Worm (Caenorhabditis elegans) whole organism, L4 larva: ENCODE results near the gene gcy-33.
A peak's percentile ranks its signal among the peaks of the same experiment; 100 is the strongest.

Source experiments
- D1046.2 ChIP-seq: fragments of 200-800 bp; sonication (Bioruptor generic); IDR thresholded peaks from 2 replicates; pipeline ENCODE4 v1.3.6; 2022; ENCODE audit warnings: missing genetic modification characterization, missing compliant biosample characterization
- F10B5.3 ChIP-seq: sonication (generic microtip); optimal IDR thresholded peaks from 2 replicates; lab custom pipeline; 2016; ENCODE audit warnings: mild to moderate bottlenecking, missing genetic modification characterization, missing compliant biosample characterization
- F26F4.8 ChIP-seq: fragments of 200-800 bp; sonication (Bioruptor generic); conservative IDR thresholded peaks from 2 replicates; pipeline ENCODE4 v1.3.6; 2022; ENCODE audit warnings: missing genetic modification characterization, missing compliant biosample characterization
- F49E8.2 ChIP-seq: sonication (generic microtip); optimal IDR thresholded peaks from 2 replicates; lab custom pipeline; 2016; ENCODE audit warnings: missing compliant biosample characterization, mild to moderate bottlenecking, missing genetic modification characterization, borderline replicate concordance
- R02D3.7 ChIP-seq: fragments of 150-350 bp; sonication (generic microtip); optimal IDR thresholded peaks from 3 replicates; lab custom pipeline; 2014; ENCODE audit warnings: missing biosample characterization, missing genetic modification characterization
- T26A8.4 ChIP-seq: fragments of 200-800 bp; sonication (Bioruptor generic); IDR thresholded peaks from 2 replicates; pipeline ENCODE4 v1.3.6; 2022; ENCODE audit warnings: missing genetic modification characterization, missing compliant biosample characterization
- Y105C5A.15 ChIP-seq: fragments of 200-800 bp; sonication (Bioruptor generic); IDR thresholded peaks from 2 replicates; pipeline ENCODE4 v1.3.6; 2022; ENCODE audit warnings: missing genetic modification characterization, missing compliant biosample characterization
- Y75B8A.6 ChIP-seq: fragments of 200-800 bp; sonication (Bioruptor generic); IDR thresholded peaks from 2 replicates; pipeline ENCODE4 v1.3.6; 2022; ENCODE audit warnings: missing genetic modification reagents, missing genetic modification characterization, missing compliant biosample characterization
- ZK337.2 ChIP-seq: fragments of 200-800 bp; sonication (Bioruptor generic); IDR thresholded peaks from 2 replicates; pipeline ENCODE4 v1.3.6; 2022; ENCODE audit warnings: missing genetic modification reagents, missing genetic modification characterization, missing compliant biosample characterization
- aha-1 ChIP-seq: fragments of 150-350 bp; peaks from one replicate; lab custom pipeline; 2014; ENCODE audit warnings: missing biosample characterization, missing genetic modification characterization
- arid-1 ChIP-seq: fragments of 200-800 bp; sonication (Bioruptor generic); conservative IDR thresholded peaks from 2 replicates; pipeline ENCODE4 v1.3.6; 2022; ENCODE audit warnings: missing genetic modification reagents, missing genetic modification characterization, missing compliant biosample characterization
- attf-4 ChIP-seq: sonication (generic microtip); optimal IDR thresholded peaks from 3 replicates; lab custom pipeline; 2017; ENCODE audit warnings: missing biosample characterization, missing genetic modification characterization
- ceh-32 ChIP-seq: sonication (generic microtip); optimal IDR thresholded peaks from 2 replicates; lab custom pipeline; 2016; ENCODE audit warnings: mild to moderate bottlenecking, missing genetic modification characterization, missing compliant biosample characterization; ENCODE audit not compliant: poor library complexity
- ceh-62 ChIP-seq: sonication (generic microtip); optimal IDR thresholded peaks from 2 replicates; lab custom pipeline; 2017; ENCODE audit warnings: missing biosample characterization, missing genetic modification characterization
- cey-2 ChIP-seq: sonication (generic microtip); optimal IDR thresholded peaks from 3 replicates; lab custom pipeline; 2017; ENCODE audit warnings: missing genetic modification characterization, mild to moderate bottlenecking, missing compliant biosample characterization, antibody characterized with exemption, borderline replicate concordance; ENCODE audit not compliant: insufficient read depth
- daf-16 ChIP-seq, 3 experiments: sonication (generic microtip); optimal IDR thresholded peaks; 2 replicates each; lab custom pipeline; 2016 to 2017; ENCODE audit warnings: missing genetic modification characterization in 3 of 3, missing genetic modification reagents in 3 of 3, mild to moderate bottlenecking in 2 of 3, missing compliant biosample characterization in 2 of 3, missing biosample characterization in 1 of 3, moderate library complexity in 1 of 3
- dmd-6 ChIP-seq: fragments of 200-800 bp; sonication (Bioruptor generic); IDR thresholded peaks from 2 replicates; pipeline ENCODE4 v1.3.6; 2022; ENCODE audit warnings: missing genetic modification reagents, missing genetic modification characterization, missing compliant biosample characterization
- dpl-1 ChIP-seq: fragments of 150-350 bp; optimal IDR thresholded peaks from 2 replicates; lab custom pipeline; 2014; ENCODE audit warnings: missing biosample characterization, missing genetic modification reagents, missing genetic modification characterization
- dve-1 ChIP-seq: sonication (generic microtip); optimal IDR thresholded peaks from 2 replicates; lab custom pipeline; 2017; ENCODE audit warnings: antibody characterized with exemption, mild to moderate bottlenecking, missing genetic modification characterization, missing compliant biosample characterization; ENCODE audit not compliant: insufficient read depth
- fkh-10 ChIP-seq: fragments of 150-350 bp; optimal IDR thresholded peaks from 2 replicates; lab custom pipeline; 2014; ENCODE audit warnings: missing biosample characterization, missing genetic modification reagents, missing genetic modification characterization
- hlh-30 ChIP-seq: sonication (generic microtip); optimal IDR thresholded peaks from 2 replicates; lab custom pipeline; 2017; ENCODE audit warnings: antibody characterized with exemption, mild to moderate bottlenecking, missing genetic modification characterization, missing compliant biosample characterization; ENCODE audit not compliant: insufficient read depth
- lim-7 ChIP-seq: fragments of 200-800 bp; sonication (Bioruptor generic); IDR thresholded peaks from 2 replicates; pipeline ENCODE4 v1.3.6; 2022; ENCODE audit warnings: missing genetic modification characterization, missing compliant biosample characterization
- lin-13 ChIP-seq: fragments of 150-350 bp; optimal IDR thresholded peaks from 2 replicates; lab custom pipeline; 2014; ENCODE audit warnings: missing biosample characterization, missing genetic modification reagents, missing genetic modification characterization
- lir-3 ChIP-seq: sonication (generic microtip); optimal IDR thresholded peaks from 2 replicates; lab custom pipeline; 2016; ENCODE audit warnings: mild to moderate bottlenecking, missing genetic modification characterization, missing compliant biosample characterization
- madf-9 ChIP-seq: fragments of 200-800 bp; sonication (Bioruptor generic); conservative IDR thresholded peaks from 2 replicates; pipeline ENCODE4 v1.3.6; 2022; ENCODE audit warnings: missing genetic modification reagents, missing genetic modification characterization, missing compliant biosample characterization
- mdl-1 ChIP-seq, 2 experiments: fragments of 150-350 bp in 1 of 2; sonication (generic microtip) in 1 of 2; optimal IDR thresholded peaks; 2 replicates each; lab custom pipeline; 2014 to 2017; ENCODE audit warnings: missing biosample characterization in 2 of 2, missing genetic modification characterization in 2 of 2
- mep-1 ChIP-seq: fragments of 150-350 bp; sonication (generic microtip); optimal IDR thresholded peaks from 3 replicates; lab custom pipeline; 2014; ENCODE audit warnings: missing biosample characterization, missing genetic modification characterization
- mes-2 ChIP-seq: sonication (generic microtip); optimal IDR thresholded peaks from 2 replicates; lab custom pipeline; 2016; ENCODE audit warnings: missing genotype, mild to moderate bottlenecking, missing genetic modification characterization, missing compliant biosample characterization; ENCODE audit not compliant: poor library complexity, severe bottlenecking
- mxl-2 ChIP-seq: fragments of 200-800 bp; sonication (Bioruptor generic); conservative IDR thresholded peaks from 2 replicates; pipeline ENCODE4 v1.3.6; 2022; ENCODE audit warnings: missing genetic modification reagents, missing genetic modification characterization, missing compliant biosample characterization
- nhr-10 ChIP-seq: fragments of 150-350 bp; optimal IDR thresholded peaks from 2 replicates; lab custom pipeline; 2014; ENCODE audit warnings: missing biosample characterization, missing genetic modification characterization
- nhr-25 ChIP-seq: sonication (generic microtip); optimal IDR thresholded peaks from 2 replicates; lab custom pipeline; 2017; ENCODE audit warnings: missing genetic modification characterization, mild to moderate bottlenecking, missing compliant biosample characterization, antibody characterized with exemption, moderate library complexity, borderline replicate concordance; ENCODE audit not compliant: insufficient read depth
- nhr-28 ChIP-seq: fragments of 150-350 bp; optimal IDR thresholded peaks from 2 replicates; lab custom pipeline; 2014; ENCODE audit warnings: missing biosample characterization, missing genetic modification characterization
- nhr-77 ChIP-seq: fragments of 150-350 bp; optimal IDR thresholded peaks from 2 replicates; lab custom pipeline; 2014; ENCODE audit warnings: missing biosample characterization, missing genetic modification characterization
- pha-4 ChIP-seq, 2 experiments: fragments of 150-350 bp in 1 of 2; fragments of 200-800 bp in 1 of 2; sonication (Bioruptor generic) in 1 of 2; IDR thresholded peaks in 1 of 2; optimal IDR thresholded peaks in 1 of 2; 2 replicates each; pipeline versions ENCODE4 v1.3.6 to Lab custom; 2014 to 2022; ENCODE audit warnings: missing genetic modification characterization in 2 of 2, missing genetic modification reagents in 2 of 2, missing biosample characterization in 1 of 2, missing compliant biosample characterization in 1 of 2
- php-3 ChIP-seq: fragments of 200-800 bp; sonication (Bioruptor generic); IDR thresholded peaks from 2 replicates; pipeline ENCODE4 v1.3.6; 2022; ENCODE audit warnings: missing genetic modification reagents, missing genetic modification characterization, missing compliant biosample characterization
- saeg-2 ChIP-seq: fragments of 200-800 bp; sonication (Bioruptor generic); IDR thresholded peaks from 2 replicates; pipeline ENCODE4 v1.3.6; 2022; ENCODE audit warnings: missing genetic modification reagents, missing genetic modification characterization, missing compliant biosample characterization
- sdz-12 ChIP-seq: fragments of 200-800 bp; sonication (Bioruptor generic); optimal IDR thresholded peaks from 2 replicates; lab custom pipeline; 2018; ENCODE audit warnings: mild to moderate bottlenecking, missing genetic modification characterization, missing compliant biosample characterization
- skn-1 ChIP-seq: fragments of 150-350 bp; optimal IDR thresholded peaks from 2 replicates; lab custom pipeline; 2014; ENCODE audit warnings: missing biosample characterization, missing genetic modification characterization
- tra-1 ChIP-seq: fragments of 200-800 bp; sonication (Bioruptor generic); IDR thresholded peaks from 2 replicates; pipeline ENCODE4 v1.3.6; 2022; ENCODE audit warnings: missing genetic modification reagents, missing genetic modification characterization, missing compliant biosample characterization
- unc-62 ChIP-seq, 3 experiments: fragments of 150-350 bp in 1 of 3; sonication (generic microtip); optimal IDR thresholded peaks in 2 of 3; peaks in 1 of 3; 1 replicate in 1 of 3; 2 replicates in 2 of 3; lab custom pipeline; 2014 to 2017; ENCODE audit warnings: missing biosample characterization in 3 of 3, missing genetic modification characterization in 3 of 3, missing genetic modification reagents in 3 of 3, missing genotype in 1 of 3
- vab-7 ChIP-seq: fragments of 200-800 bp; sonication (Bioruptor generic); IDR thresholded peaks from 2 replicates; pipeline ENCODE4 v1.3.6; 2022; ENCODE audit warnings: missing genetic modification reagents, missing genetic modification characterization, missing compliant biosample characterization
- zfp-2 ChIP-seq: sonication (generic microtip); optimal IDR thresholded peaks from 2 replicates; lab custom pipeline; 2016; ENCODE audit warnings: mild to moderate bottlenecking, missing genetic modification characterization, missing compliant biosample characterization
- zfp-3 ChIP-seq: fragments of 200-800 bp; sonication (Bioruptor generic); conservative IDR thresholded peaks from 2 replicates; pipeline ENCODE4 v1.3.6; 2022; ENCODE audit warnings: missing genetic modification reagents, missing genetic modification characterization, missing compliant biosample characterization

gcy-33 gene

DNA sequence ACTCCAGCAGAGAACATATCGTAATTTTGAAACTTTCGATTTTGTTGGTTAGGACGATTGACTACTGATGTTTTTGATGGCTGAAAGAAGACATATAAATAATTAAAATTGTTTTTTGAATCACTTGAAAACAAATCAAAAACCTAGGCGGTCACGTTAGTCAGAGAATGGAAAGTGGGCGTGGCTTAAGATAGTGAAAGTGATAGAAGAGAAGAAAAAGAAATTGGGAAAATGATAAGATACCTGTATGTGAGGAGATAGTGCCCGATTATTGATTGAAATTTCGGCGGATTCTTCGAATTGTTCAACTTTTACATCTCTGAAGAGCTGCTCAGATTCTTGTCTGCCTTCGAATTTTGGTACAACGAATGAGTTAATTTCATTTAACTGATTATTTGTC is 10.1 kb upstream of the gcy-33 start:
- TF ChIP-seq hlh-30 (tag; lab: Kevin White, UChicago) (peak; percentile 5), saeg-2 (GFP tag; lab: Robert Waterston, UW) (no peak), nhr-28 (tag; lab: Kevin White, UChicago) (peak; percentile 61), unc-62 (GFP tag; optimal IDR thresholded peaks at IDR 0.05 in 1 of 2; lab: Kevin White, UChicago) (peak in 1 of 2 experiments; percentile 76), unc-62 (tag; optimal IDR thresholded peaks at IDR 0.05; lab: Kevin White, UChicago) (no peak), ceh-62 (no peak), daf-16 (GFP tag; optimal IDR thresholded peaks at IDR 0.05; lab: Kevin White, UChicago) (no peak), daf-16 (tag; optimal IDR thresholded peaks at IDR 0.05; lab: Kevin White, UChicago) (no peak)

DNA sequence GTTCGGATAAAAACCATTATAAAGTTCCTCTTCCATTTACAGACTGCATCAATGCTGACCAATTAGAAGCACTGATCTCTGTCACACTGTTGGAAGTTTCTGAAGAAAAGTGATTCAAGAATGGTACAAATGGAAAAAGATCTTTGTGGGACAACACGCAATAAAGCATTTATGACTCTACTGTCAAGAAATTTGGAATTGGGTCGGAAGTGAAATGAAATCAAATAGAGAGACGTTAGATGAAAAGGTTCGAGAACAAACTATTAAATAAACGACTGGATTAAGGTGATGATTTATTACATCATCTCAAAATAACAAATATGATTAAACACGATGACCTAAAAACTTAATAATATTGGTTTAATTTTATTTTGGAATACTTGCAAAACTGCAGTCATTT is 4.9 kb upstream of the gcy-33 start, which contains the start of gene F57F5.3:
Gene F57F5.3 (minus strand): TSS at position 101 of the 400 bp plus-strand sequence.
- no peak for TF ChIP-seq php-3 (GFP tag; lab: Robert Waterston, UW)
- no peak for TF ChIP-seq zfp-2 (tag; lab: Kevin White, UChicago)
- TF ChIP-seq cey-2 (tag; lab: Kevin White, UChicago), result no peak
- no peak for TF ChIP-seq dpl-1
- TF ChIP-seq zfp-3 (GFP tag; lab: Robert Waterston, UW), result no peak
- no peak for TF ChIP-seq fkh-10
- TF ChIP-seq mes-2, result no peak
- no peak for TF ChIP-seq madf-9 (GFP tag; lab: Robert Waterston, UW)
- TF ChIP-seq skn-1, result no peak
- no peak for TF ChIP-seq ceh-32 (tag; lab: Kevin White, UChicago)
- TF ChIP-seq F49E8.2 (tag; lab: Kevin White, UChicago), result no peak
- TF ChIP-seq lir-3 (tag; lab: Kevin White, UChicago), result no peak
- no peak for TF ChIP-seq D1046.2 (GFP tag; lab: Robert Waterston, UW)
- TF ChIP-seq lim-7 (GFP tag; lab: Robert Waterston, UW), result no peak
- no peak for TF ChIP-seq mdl-1 (tag; optimal IDR thresholded peaks at IDR 0.05; lab: Kevin White, UChicago)
- TF ChIP-seq nhr-10 (tag; lab: Kevin White, UChicago), result no peak
- TF ChIP-seq nhr-25, result no peak
- no peak for TF ChIP-seq mxl-2
- TF ChIP-seq, all 104 proteins: peak for 0

DNA sequence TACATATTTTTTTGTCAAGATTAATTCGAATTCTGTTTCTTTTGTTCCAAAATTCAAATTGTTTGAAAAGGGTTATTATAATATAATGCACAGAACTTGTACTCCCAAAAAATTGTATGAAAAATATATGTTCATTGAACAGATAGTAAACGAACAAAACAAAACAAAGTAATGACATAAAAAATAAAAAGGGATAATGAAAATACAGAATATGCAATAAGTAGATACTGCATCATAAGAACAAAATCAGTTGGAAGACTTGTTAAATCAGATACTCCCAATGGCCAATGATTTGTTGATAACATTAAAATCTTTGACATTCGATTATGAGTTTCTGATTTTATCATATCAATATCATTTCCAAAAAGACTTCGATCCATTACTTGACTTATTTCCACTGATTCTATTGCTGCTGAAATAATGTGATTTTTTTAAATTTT is 2.9 kb upstream of the gcy-33 start:
- TF ChIP-seq dmd-6 (GFP tag; lab: Robert Waterston, UW) (peak; percentile 37), mes-2 (no peak), pha-4 (GFP tag; IDR thresholded peaks at IDR 0.05; lab: Robert Waterston, UW) (0 out of 2 replicates have a peak, but pooled peaks have one; percentile 36), pha-4 (tag; optimal IDR thresholded peaks at IDR 0.05; lab: Kevin White, UChicago) (no peak), arid-1 (GFP tag; lab: Robert Waterston, UW) (0 out of 2 replicates have a peak, but pooled peaks have one; percentile 37), zfp-3 (GFP tag; lab: Robert Waterston, UW) (peak; percentile 99), dve-1 (tag; lab: Kevin White, UChicago) (peak; percentile 39), F26F4.8 (no peak), tra-1 (0 out of 2 replicates have a peak, but pooled peaks have one; percentile 59), ZK337.2 (no peak), T26A8.4 (peak; percentile 69; the same call in 1 of the 2 replicates), mep-1 (tag; lab: Kevin White, UChicago) (peak; percentile 41), php-3 (GFP tag; lab: Robert Waterston, UW) (0 out of 2 replicates have a peak, but pooled peaks have one; percentile 17), F10B5.3 (tag; lab: Kevin White, UChicago) (no peak), vab-7 (GFP tag; lab: Robert Waterston, UW) (no peak; the same call in 1 of the 2 replicates), R02D3.7 (peak; percentile 32), aha-1 (tag; lab: Kevin White, UChicago) (peak; percentile 32), sdz-12 (GFP tag; lab: Kevin White, UChicago) (no peak), lin-13 (GFP tag; lab: Kevin White, UChicago) (no peak), zfp-2 (tag; lab: Kevin White, UChicago) (no peak), Y75B8A.6 (peak; percentile 88), Y105C5A.15 (GFP tag; lab: Robert Waterston, UW) (peak; percentile 85), lim-7 (GFP tag; lab: Robert Waterston, UW) (0 out of 2 replicates have a peak, but pooled peaks have one; percentile 17), skn-1 (no peak), nhr-77 (tag; lab: Kevin White, UChicago) (peak; percentile 96), nhr-28 (tag; lab: Kevin White, UChicago) (no peak), mdl-1 (tag; optimal IDR thresholded peaks at IDR 0.05; lab: Kevin White, UChicago) (peak in 1 of 2 experiments; percentile 7), madf-9 (GFP tag; lab: Robert Waterston, UW) (no peak), attf-4 (tag; lab: Kevin White, UChicago) (peak; percentile 66)
